Worm (Caenorhabditis elegans): ENCODE measurements around the gene lgc-43.

lgc-43 gene

DNA sequence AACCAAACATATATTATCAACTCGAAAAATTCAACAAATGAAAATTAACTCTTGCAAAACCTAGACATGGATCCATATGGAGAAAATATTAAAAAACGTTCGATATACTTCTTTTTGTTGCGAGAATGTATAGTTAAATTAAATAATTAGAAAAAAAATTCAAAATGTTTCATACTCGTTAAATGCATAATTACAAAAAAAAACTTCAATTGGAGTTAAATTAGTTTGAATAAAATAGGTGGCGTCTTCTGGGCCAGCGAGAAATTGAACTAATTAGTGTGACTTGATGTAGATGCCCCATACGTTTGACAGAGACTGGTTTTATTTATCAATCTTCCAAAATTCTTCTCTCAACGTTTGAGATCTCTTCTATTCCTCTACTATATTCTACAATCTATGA lies at the start of gene lgc-43:
TSS of gene lgc-43 (plus strand) at position 301 of the 400 bp plus-strand sequence.
- peak; percentile 67 for TF ChIP-seq nhr-76 (tag; optimal IDR thresholded peaks at IDR 0.05)
- TF ChIP-seq ztf-4 (tag; optimal IDR thresholded peaks at IDR 0.05): no peak

- TF ChIP-seq nhr-76 (tag; optimal IDR thresholded peaks at IDR 0.05) (no peak), ceh-16 (tag; optimal IDR thresholded peaks at IDR 0.05) (no peak), elt-2 (tag; optimal IDR thresholded peaks at IDR 0.05) (no peak), nhr-12 (tag; optimal IDR thresholded peaks at IDR 0.05) (no peak), daf-12 (tag; optimal IDR thresholded peaks at IDR 0.05) (no peak)
Measured at ce11 chrIV:10530648-10531047, 47.8 kb upstream of the lgc-43 start, which contains the start of gene T07G12.2. Gene T07G12.2, plus strand, starts transcription at chrIV:10530709.

ce11 chrIV:10533639-10534038 lies 44.8 kb upstream of the lgc-43 start, which contains the start of gene T07G12.3:
Gene T07G12.3, plus strand, starts transcription at chrIV:10533939.
- no peak for TF ChIP-seq sea-2 (GFP tag; optimal IDR thresholded peaks at IDR 0.05)
- no peak for TF ChIP-seq egl-27 (tag; optimal IDR thresholded peaks at IDR 0.05)
- TF ChIP-seq nhr-77 (tag; optimal IDR thresholded peaks at IDR 0.05): no peak
- no peak for TF ChIP-seq R02D3.7 (tag; optimal IDR thresholded peaks at IDR 0.05)
- TF ChIP-seq ceh-9 (tag; optimal IDR thresholded peaks at IDR 0.05): no peak
- TF ChIP-seq tbx-2 (tag; optimal IDR thresholded peaks at IDR 0.05): no peak

DNA sequence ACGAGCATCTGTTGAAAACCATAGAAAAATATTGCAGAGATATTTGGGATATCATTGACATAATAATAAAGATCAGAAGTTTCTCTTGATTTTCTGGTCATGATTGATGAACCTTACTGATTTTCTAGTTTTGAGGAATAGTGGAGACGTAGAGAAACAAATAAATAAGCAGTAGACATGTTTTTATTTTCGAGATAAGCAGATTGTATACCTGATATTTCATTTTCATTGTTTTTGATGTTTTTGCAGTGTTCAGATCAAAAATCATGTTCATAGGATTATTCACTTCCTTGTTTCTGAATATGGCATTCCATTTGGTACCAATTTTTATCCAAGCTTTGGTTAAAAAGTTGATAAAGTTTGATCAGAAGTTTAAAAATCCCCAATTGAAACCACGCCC lies 39.9 kb upstream of the lgc-43 start, which contains the start of gene T07G12.4:
TSS of gene T07G12.4 (minus strand) at position 101 of the 400 bp plus-strand sequence.
- TF ChIP-seq pqm-1 (tag; optimal IDR thresholded peaks at IDR 0.05): no peak
- TF ChIP-seq ceh-9 (tag; optimal IDR thresholded peaks at IDR 0.05): no peak
- no peak for TF ChIP-seq mml-1 (tag; optimal IDR thresholded peaks at IDR 0.05)
- TF ChIP-seq hmg-11 (tag; optimal IDR thresholded peaks at IDR 0.05): no peak
- TF ChIP-seq ceh-82 (tag; optimal IDR thresholded peaks at IDR 0.05): no peak
- no peak for TF ChIP-seq elt-2 (tag; optimal IDR thresholded peaks at IDR 0.05)
- TF ChIP-seq skn-1 (tag; optimal IDR thresholded peaks at IDR 0.05): no peak

DNA sequence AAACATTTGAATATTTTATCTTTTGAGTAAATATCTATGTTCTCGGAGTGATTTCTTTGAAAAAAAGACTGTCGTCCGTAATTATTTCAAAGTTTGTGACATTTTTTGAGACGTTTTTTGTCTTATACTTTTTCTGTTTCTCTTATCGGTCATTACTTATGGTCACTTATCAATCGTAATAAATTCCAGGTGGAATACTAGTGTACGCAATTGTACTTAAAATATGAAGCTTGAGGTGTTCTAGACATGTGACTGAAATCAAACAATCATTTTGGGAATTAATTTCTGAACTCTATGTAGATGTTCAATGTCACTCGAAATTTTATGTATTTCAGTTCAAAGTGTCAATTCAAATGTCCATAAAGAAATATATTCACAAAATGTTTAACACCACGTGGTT lies 36.2 kb upstream of the lgc-43 start:
- TF ChIP-seq elt-2 (tag; optimal IDR thresholded peaks at IDR 0.05) (peak; percentile 54), ceh-9 (tag; optimal IDR thresholded peaks at IDR 0.05) (no peak)

DNA sequence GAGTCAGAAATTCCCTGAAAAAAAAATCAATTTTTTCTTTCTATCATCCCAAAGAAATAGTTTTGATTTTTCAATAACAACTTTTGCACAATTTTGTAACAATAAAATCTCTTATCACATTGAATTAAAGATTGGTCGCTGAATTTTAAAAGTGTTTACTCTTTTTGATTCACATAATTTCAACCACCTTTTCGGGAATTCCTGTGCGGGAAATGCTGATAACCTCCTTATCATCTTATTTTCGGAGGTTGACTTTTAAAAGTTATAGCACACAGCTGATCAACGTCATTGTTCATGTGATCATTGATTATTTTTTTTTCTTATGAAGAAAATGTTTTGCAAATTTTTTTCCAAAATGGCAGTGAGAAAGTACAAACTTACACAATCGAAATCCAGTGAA lies 35.1 kb upstream of the lgc-43 start:
- peak; percentile 84 for TF ChIP-seq elt-2 (tag; optimal IDR thresholded peaks at IDR 0.05)
- TF ChIP-seq jun-1 (tag; optimal IDR thresholded peaks at IDR 0.05): peak; percentile 66
- TF ChIP-seq pha-4 (tag; optimal IDR thresholded peaks at IDR 0.05): peak; percentile 32
- TF ChIP-seq pqm-1 (tag; optimal IDR thresholded peaks at IDR 0.05): peak; percentile 76
- TF ChIP-seq lin-39 (tag; optimal IDR thresholded peaks at IDR 0.05): no peak

DNA sequence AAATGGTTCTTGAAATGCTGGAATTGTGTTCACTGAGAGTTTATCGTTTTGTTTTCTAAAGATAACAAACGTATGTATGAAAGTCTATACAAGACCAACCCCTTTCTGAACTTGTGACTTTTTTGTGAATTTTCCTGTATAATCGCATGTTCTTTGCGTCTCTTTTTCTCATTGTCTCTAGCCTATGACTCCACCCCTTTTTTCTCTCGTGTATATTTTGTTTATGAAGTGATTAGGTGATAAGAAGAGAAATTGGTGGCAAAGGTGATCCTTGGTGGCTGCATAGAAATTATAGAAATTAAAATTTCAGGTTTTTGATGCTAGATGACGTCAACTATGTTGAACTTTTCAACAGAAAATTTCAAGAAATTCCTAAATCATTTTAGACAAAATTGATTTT lies 33.4 kb upstream of the lgc-43 start, which contains the start of gene T07G12.5:
TSS of gene T07G12.5 (minus strand) at position 101 of the 400 bp plus-strand sequence.
- peak; percentile 40 for TF ChIP-seq elt-2 (tag; optimal IDR thresholded peaks at IDR 0.05)
- TF ChIP-seq aly-2 (tag; optimal IDR thresholded peaks at IDR 0.05): no peak

DNA sequence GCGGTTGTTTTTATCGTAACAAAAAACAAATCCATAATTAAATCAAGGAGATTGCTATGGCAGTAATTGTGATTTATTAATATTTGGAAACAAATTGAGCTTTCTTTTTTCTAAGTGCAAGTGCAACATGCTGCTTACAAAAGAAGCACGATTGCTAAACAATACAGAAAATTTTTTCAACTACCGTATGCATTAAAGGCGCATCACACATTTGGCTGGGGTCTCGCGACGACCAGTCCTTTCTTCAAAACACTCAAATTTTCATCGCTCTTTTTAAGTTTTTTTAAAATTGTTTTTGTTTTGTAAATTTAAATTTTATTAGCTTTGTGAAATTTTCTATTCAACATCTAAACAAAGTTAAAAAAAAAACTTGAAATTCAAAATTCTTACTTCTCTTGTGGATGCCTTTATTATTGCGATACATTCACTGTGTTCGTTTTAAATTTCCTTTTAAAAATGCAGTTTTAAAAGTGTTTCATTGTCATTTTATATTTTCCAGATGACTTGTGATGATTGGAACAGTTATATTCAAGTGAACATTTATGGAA lies 31.8 kb upstream of the lgc-43 start, which contains the start of gene zim-1:
TSS of gene zim-1 (plus strand) at position 498 of the 548 bp plus-strand sequence.
- TF ChIP-seq jun-1 (tag; optimal IDR thresholded peaks at IDR 0.05) (no peak), ceh-28 (tag; optimal IDR thresholded peaks at IDR 0.05) (no peak), snpc-4 (tag; optimal IDR thresholded peaks at IDR 0.05) (no peak), ZK546.5 (tag; optimal IDR thresholded peaks at IDR 0.05) (no peak), nhr-67 (tag; optimal IDR thresholded peaks at IDR 0.05) (no peak), nhr-11 (tag; optimal IDR thresholded peaks at IDR 0.05) (no peak), eor-1 (tag; optimal IDR thresholded peaks at IDR 0.05) (no peak), mml-1 (tag; optimal IDR thresholded peaks at IDR 0.05) (no peak), elt-3 (tag; optimal IDR thresholded peaks at IDR 0.05) (no peak), nhr-43 (tag; optimal IDR thresholded peaks at IDR 0.05; ENCODE audit: poor library complexity, severe bottlenecking) (no peak), sea-2 (GFP tag; optimal IDR thresholded peaks at IDR 0.05) (no peak), nhr-25 (tag; optimal IDR thresholded peaks at IDR 0.05) (no peak), unc-39 (tag; optimal IDR thresholded peaks at IDR 0.05) (no peak), nhr-237 (tag; optimal IDR thresholded peaks at IDR 0.05) (no peak), egl-5 (tag; optimal IDR thresholded peaks at IDR 0.05) (no peak), pqm-1 (tag; optimal IDR thresholded peaks at IDR 0.05) (no peak)
